Fruit fly (Drosophila melanogaster): Measurements from ENCODE around the gene CG31897.

Gene CG31897

DNA sequence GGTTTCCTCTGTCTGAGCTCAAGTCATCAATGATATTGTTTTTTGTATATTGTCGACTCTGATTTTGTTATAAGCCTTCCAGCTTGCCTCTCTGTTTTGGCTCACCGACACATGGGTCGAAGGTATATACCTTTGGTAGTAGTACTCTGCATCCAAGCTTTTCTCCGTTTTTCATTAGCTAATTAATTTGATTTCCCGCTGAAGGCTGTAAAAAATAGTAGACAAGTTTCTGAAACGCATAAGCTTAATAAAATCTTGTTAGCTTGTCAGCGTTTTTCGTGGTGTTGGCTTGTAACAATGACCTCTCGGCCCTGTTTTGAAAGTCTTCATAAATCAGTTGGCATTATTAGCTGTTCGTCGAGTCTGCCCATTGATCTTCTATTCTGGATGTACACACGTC lies 38.6 kb downstream of the CG31897 start:
- TF ChIP-seq CTCF (optimal IDR thresholded peaks at IDR 0.05): no peak

DNA sequence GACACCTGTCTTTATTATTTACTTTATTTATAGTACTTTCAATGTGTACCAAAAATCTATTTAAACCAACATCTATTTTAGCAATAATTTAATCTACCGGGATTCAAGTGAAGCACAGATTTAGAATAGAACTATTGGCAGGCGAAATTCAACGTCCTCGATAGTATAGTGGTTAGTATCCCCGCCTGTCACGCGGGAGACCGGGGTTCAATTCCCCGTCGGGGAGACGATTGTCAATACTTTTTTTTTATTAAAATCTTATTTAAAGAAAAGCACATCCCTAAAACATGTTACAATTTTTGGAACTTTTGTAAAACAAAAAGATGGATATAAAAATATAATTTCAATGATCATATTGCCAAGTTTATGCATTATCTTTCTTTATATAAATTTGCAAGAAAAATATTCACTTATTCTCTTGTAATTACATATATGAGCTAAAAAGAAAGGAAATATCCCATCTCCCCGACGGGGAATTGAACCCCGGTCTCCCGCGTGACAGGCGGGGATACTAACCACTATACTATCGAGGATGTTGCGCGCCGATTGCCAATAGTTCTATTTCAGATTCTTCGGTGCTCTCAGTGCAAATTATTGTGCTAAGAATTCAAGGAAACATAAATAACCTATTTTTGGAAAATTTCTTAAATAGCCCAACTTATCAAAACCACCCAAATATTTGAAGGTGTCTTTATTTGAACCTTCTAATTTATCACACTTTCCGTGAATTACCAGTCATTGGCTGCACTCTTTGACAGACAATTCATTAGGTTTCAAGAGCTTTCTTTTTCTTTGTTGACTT lies 39.6 kb downstream of the CG31897 start, which contains the start of gene CG43796:
Gene CG43796, plus strand, starts transcription at position 752 of the 802 bp plus-strand sequence.
- no peak for TF ChIP-seq CG8478 (optimal IDR thresholded peaks at IDR 0.05)
- no peak for TF ChIP-seq CTCF (optimal IDR thresholded peaks at IDR 0.05)

DNA sequence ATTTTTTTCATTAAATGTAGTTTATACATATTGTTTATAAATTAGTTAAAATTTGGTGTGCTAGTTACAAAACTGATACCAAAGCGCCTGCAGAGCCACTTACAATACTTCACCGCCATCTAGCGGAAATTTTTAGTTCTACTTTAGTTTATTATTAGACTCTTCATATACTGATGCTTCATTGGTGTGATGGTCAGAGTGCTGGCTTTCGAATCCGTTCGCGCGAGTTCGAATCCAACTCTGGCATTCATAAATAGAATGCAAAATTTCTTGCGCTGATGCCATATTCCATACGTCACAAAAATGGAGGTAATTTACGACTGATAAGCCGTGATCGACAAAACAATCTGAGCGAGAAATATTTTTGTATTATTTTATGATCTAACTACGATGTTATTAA lies 43.3 kb downstream of the CG31897 start:
- TF ChIP-seq CTCF (optimal IDR thresholded peaks at IDR 0.05) (peak; percentile 71 to 86), CG8478 (optimal IDR thresholded peaks at IDR 0.05) (no peak)

DNA sequence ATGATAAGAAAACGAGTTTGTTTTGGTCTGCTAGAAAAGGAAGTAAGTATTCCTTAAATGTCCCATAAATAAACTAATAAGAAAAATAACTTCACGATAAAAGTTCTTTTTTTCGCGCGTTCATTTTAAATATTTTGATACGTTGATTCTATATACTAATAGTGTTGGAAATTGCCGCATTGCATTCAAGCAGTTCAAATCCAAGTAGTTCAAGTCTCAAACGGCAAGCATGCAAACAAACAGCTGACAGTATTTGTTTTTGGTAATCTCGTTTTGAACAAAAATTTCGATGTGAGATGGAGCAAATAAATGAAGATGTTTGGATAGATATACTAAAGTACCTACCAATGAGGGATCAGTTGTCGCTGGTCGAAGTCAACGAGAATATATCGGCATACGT lies 46.5 kb downstream of the CG31897 start, which contains the start of gene CG13088:
Gene CG13088, plus strand, starts transcription at position 247 of the 400 bp plus-strand sequence.
- TF ChIP-seq CG8478 (optimal IDR thresholded peaks at IDR 0.05) (no peak), CTCF (optimal IDR thresholded peaks at IDR 0.05) (peak in 1 of 2 experiments; percentile 10)

DNA sequence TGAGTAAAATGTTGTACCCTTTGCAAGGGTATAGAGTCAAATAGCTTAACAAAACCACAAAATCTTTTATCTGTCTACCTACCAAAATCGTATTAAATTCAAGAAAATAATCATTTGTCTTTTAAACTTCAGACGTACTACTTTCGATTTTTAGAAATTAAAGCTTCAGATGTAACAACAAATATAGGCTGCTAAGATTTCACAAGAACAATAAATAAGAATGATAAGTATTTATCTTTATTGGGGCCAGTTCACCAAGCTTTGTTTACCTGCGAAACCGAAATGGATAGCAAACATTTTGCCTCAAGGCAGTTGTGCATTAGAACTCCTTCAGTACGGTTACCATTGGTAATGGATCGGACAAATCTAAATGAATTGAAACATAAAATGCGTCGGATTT lies 48.2 kb downstream of the CG31897 start, which contains the start of gene CG43400:
Gene CG43400, plus strand, starts transcription at position 301 of the 400 bp plus-strand sequence.
- TF ChIP-seq CG8478 (optimal IDR thresholded peaks at IDR 0.05): no peak
- TF ChIP-seq CTCF (optimal IDR thresholded peaks at IDR 0.05): no peak
